Worm (Caenorhabditis elegans): ENCODE measurements around the gene zig-10.

zig-10 gene

ce11 chrII:6398406-6398805 lies at the start of gene zig-10:
TSS of gene zig-10 (plus strand) at chrII:6398706.
- TF ChIP-seq duxl-1 (tag; optimal IDR thresholded peaks at IDR 0.05; ENCODE audit: poor library complexity) (no peak), F10B5.3 (tag; optimal IDR thresholded peaks at IDR 0.05) (no peak), lin-29 (GFP tag; IDR thresholded peaks at IDR 0.05) (no peak)

DNA sequence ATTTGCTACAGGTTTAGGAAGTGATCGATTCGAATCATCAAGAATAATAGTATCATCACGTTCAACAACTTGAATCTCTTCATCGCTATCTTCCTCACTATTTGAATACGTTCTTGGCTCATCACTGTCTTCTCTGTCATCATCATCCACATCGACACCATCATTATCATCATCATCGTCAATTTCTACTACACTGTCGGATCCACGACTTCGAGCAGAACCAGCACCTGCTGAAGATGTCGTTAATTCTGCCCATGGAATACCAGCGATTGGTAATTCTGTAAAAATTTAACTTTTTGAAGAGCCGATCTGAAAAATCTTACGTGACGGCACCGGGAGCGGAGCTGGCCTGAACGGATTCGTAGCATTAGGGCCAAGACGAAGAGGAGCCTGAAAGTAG lies 48.5 kb upstream of the zig-10 start:
- TF ChIP-seq duxl-1 (tag; optimal IDR thresholded peaks at IDR 0.05; ENCODE audit: poor library complexity) (no peak), hif-1 (tag; optimal IDR thresholded peaks at IDR 0.05) (no peak), F44E2.7 (GFP tag; IDR thresholded peaks at IDR 0.05) (no peak), snpc-4 (tag; optimal IDR thresholded peaks at IDR 0.05) (no peak), lin-29 (GFP tag; IDR thresholded peaks at IDR 0.05) (no peak), daf-12 (tag; optimal IDR thresholded peaks at IDR 0.05) (no peak), ceh-20 (GFP tag; IDR thresholded peaks at IDR 0.05) (no peak), spr-3 (GFP tag; optimal IDR thresholded peaks at IDR 0.05) (no peak), aha-1 (tag) (no peak), Y5F2A.4 (GFP tag; optimal IDR thresholded peaks at IDR 0.05) (no peak), ceh-44 (GFP tag; IDR thresholded peaks at IDR 0.05) (no peak), Y75B8A.6 (GFP tag; IDR thresholded peaks at IDR 0.05) (no peak), gei-8 (GFP tag; optimal IDR thresholded peaks at IDR 0.05) (no peak), egl-27 (tag; optimal IDR thresholded peaks at IDR 0.05) (no peak), nhr-48 (tag; optimal IDR thresholded peaks at IDR 0.05) (no peak), R02D3.7 (tag; optimal IDR thresholded peaks at IDR 0.05) (no peak), T20F7.1 (GFP tag; optimal IDR thresholded peaks at IDR 0.05) (no peak)

ce11 chrII:6351887-6352286 lies 46.6 kb upstream of the zig-10 start, which contains the start of gene C32D5.10:
TSS of gene C32D5.10 (minus strand) at chrII:6351987.
- TF ChIP-seq zfp-3 (GFP tag; conservative IDR thresholded peaks at IDR 0.05), result no peak
- no peak for TF ChIP-seq F26F4.8 (GFP tag; conservative IDR thresholded peaks at IDR 0.05)
- no peak for TF ChIP-seq nhr-6 (tag; optimal IDR thresholded peaks at IDR 0.05)
- no peak for TF ChIP-seq php-3 (GFP tag; IDR thresholded peaks at IDR 0.05)
- TF ChIP-seq nhr-48 (tag; optimal IDR thresholded peaks at IDR 0.05), result no peak
- no peak for TF ChIP-seq ama-1 (optimal IDR thresholded peaks at IDR 0.05)
- TF ChIP-seq zip-11 (GFP tag; IDR thresholded peaks at IDR 0.05), result no peak
- TF ChIP-seq aly-2 (tag; optimal IDR thresholded peaks at IDR 0.05), result no peak
- TF ChIP-seq ZK337.2 (GFP tag; IDR thresholded peaks at IDR 0.05), result no peak
- no peak for TF ChIP-seq Y75B8A.6 (GFP tag; IDR thresholded peaks at IDR 0.05)
- no peak for TF ChIP-seq ceh-44 (GFP tag; IDR thresholded peaks at IDR 0.05)
- TF ChIP-seq egl-43 (GFP tag; IDR thresholded peaks at IDR 0.05), result no peak
- no peak for TF ChIP-seq lim-7 (GFP tag; IDR thresholded peaks at IDR 0.05)
- TF ChIP-seq zip-2 (tag; optimal IDR thresholded peaks at IDR 0.05), result no peak
- no peak for TF ChIP-seq T20F7.1 (GFP tag; optimal IDR thresholded peaks at IDR 0.05)
- no peak for TF ChIP-seq pha-4 (GFP tag; IDR thresholded peaks at IDR 0.05)
- no peak for TF ChIP-seq pha-4 (tag; optimal IDR thresholded peaks at IDR 0.05)
- TF ChIP-seq nhr-42 (GFP tag; IDR thresholded peaks at IDR 0.05), result no peak
- TF ChIP-seq dmd-6 (GFP tag; IDR thresholded peaks at IDR 0.05), result no peak
- TF ChIP-seq fkh-10 (GFP tag; optimal IDR thresholded peaks at IDR 0.05), result no peak
- TF ChIP-seq attf-4 (tag; optimal IDR thresholded peaks at IDR 0.05), result no peak

- TF ChIP-seq ceh-44 (GFP tag; IDR thresholded peaks at IDR 0.05) (no peak), dmd-8 (GFP tag; IDR thresholded peaks at IDR 0.05) (no peak), D1046.2 (GFP tag; IDR thresholded peaks at IDR 0.05) (no peak), snpc-1.2 (GFP tag; IDR thresholded peaks at IDR 0.05) (no peak), Y48G9A.11 (GFP tag; IDR thresholded peaks at IDR 0.05) (no peak), tra-1 (GFP tag; IDR thresholded peaks at IDR 0.05) (no peak), lin-13 (GFP tag; optimal IDR thresholded peaks at IDR 0.05) (peak; percentile 66), nhr-111 (GFP tag; optimal IDR thresholded peaks at IDR 0.05) (no peak), unc-130 (GFP tag; optimal IDR thresholded peaks at IDR 0.05) (peak; percentile 40), madf-5 (GFP tag; IDR thresholded peaks at IDR 0.05) (no peak), Y5F2A.4 (GFP tag; optimal IDR thresholded peaks at IDR 0.05) (no peak), zip-2 (tag; optimal IDR thresholded peaks at IDR 0.05) (no peak), spr-1 (tag; optimal IDR thresholded peaks at IDR 0.05) (no peak), zfp-2 (tag; optimal IDR thresholded peaks at IDR 0.05) (no peak), F37D6.2 (tag; optimal IDR thresholded peaks at IDR 0.05) (peak; percentile 0)
These were observed 42.8 kb upstream of the zig-10 start, which contains the start of gene C32D5.11 for ce11 chrII:6355396-6356346. TSS of gene C32D5.11 (minus strand) at chrII:6355446.
